Worm (Caenorhabditis elegans) whole organism, mixed stage, embryonic: Measurements from ENCODE around the gene acr-15.

Experiments used
- M03D4.4 ChIP-seq: sonication (generic microtip); optimal IDR thresholded peaks from 2 replicates; lab custom pipeline; 2017; ENCODE audit warnings: mild to moderate bottlenecking, missing genetic modification characterization, missing compliant biosample characterization
- bed-3 ChIP-seq: fragments of 200-800 bp; sonication (Bioruptor generic); optimal IDR thresholded peaks from 3 replicates; lab custom pipeline; 2018; ENCODE audit warnings: mild to moderate bottlenecking, missing genetic modification characterization, moderate library complexity, missing compliant biosample characterization
- blmp-1 ChIP-seq: fragments of 150-350 bp; optimal IDR thresholded peaks from 2 replicates; lab custom pipeline; 2014; ENCODE audit warnings: missing biosample characterization, missing genetic modification characterization
- ceh-39 ChIP-seq: fragments of 150-350 bp; optimal IDR thresholded peaks from 2 replicates; lab custom pipeline; 2014; ENCODE audit warnings: missing biosample characterization, missing genetic modification characterization
- ceh-43 ChIP-seq: fragments of 200-800 bp; sonication (Bioruptor generic); optimal IDR thresholded peaks from 2 replicates; lab custom pipeline; 2018; ENCODE audit warnings: mild to moderate bottlenecking, missing genetic modification characterization, moderate library complexity, missing compliant biosample characterization
- ceh-83 ChIP-seq: fragments of 200-800 bp; sonication (Bioruptor generic); optimal IDR thresholded peaks from 2 replicates; lab custom pipeline; 2018; ENCODE audit warnings: mild to moderate bottlenecking, missing genetic modification characterization, missing compliant biosample characterization
- ces-1 ChIP-seq: fragments of 150-350 bp; optimal IDR thresholded peaks from 2 replicates; lab custom pipeline; 2014; ENCODE audit warnings: missing biosample characterization, missing genetic modification reagents, missing genetic modification characterization
- cnd-1 ChIP-seq: fragments of 200-800 bp; sonication (Bioruptor generic); optimal IDR thresholded peaks from 2 replicates; lab custom pipeline; 2018; ENCODE audit warnings: mild to moderate bottlenecking, missing genetic modification characterization, missing compliant biosample characterization
- drap-1 ChIP-seq: fragments of 200-800 bp; sonication (Bioruptor generic); optimal IDR thresholded peaks from 3 replicates; lab custom pipeline; 2018; ENCODE audit warnings: mild to moderate bottlenecking, missing genetic modification characterization, missing compliant biosample characterization
- elt-1 ChIP-seq: sonication (generic microtip); optimal IDR thresholded peaks from 2 replicates; lab custom pipeline; 2017; ENCODE audit warnings: missing genetic modification characterization, mild to moderate bottlenecking, missing compliant biosample characterization, antibody characterized with exemption, moderate library complexity, borderline replicate concordance; ENCODE audit not compliant: insufficient read depth
- elt-3 ChIP-seq: fragments of 150-350 bp; optimal IDR thresholded peaks from 2 replicates; lab custom pipeline; 2014; ENCODE audit warnings: missing biosample characterization, missing genetic modification characterization
- flh-1 ChIP-seq: fragments of 200-800 bp; sonication (Bioruptor generic); optimal IDR thresholded peaks from 2 replicates; lab custom pipeline; 2018; ENCODE audit warnings: mild to moderate bottlenecking, missing genetic modification characterization, moderate library complexity, missing compliant biosample characterization
- ham-2 ChIP-seq: fragments of 200-800 bp; sonication (Bioruptor generic); optimal IDR thresholded peaks from 2 replicates; lab custom pipeline; 2018; ENCODE audit warnings: mild to moderate bottlenecking, missing genetic modification characterization, missing compliant biosample characterization
- lin-13 ChIP-seq: fragments of 150-350 bp; optimal IDR thresholded peaks from 2 replicates; lab custom pipeline; 2014; ENCODE audit warnings: missing biosample characterization, missing genetic modification characterization
- lin-32 ChIP-seq: fragments of 200-800 bp; sonication (Bioruptor generic); optimal IDR thresholded peaks from 2 replicates; lab custom pipeline; 2018; ENCODE audit warnings: mild to moderate bottlenecking, missing genetic modification characterization, missing compliant biosample characterization
- mab-5 ChIP-seq: fragments of 150-350 bp; optimal IDR thresholded peaks from 2 replicates; lab custom pipeline; 2014; ENCODE audit warnings: missing biosample characterization, missing genetic modification characterization
- mep-1 ChIP-seq: fragments of 150-350 bp; optimal IDR thresholded peaks from 2 replicates; lab custom pipeline; 2017; ENCODE audit warnings: missing biosample characterization, missing genetic modification reagents, missing genetic modification characterization, inconsistent platforms
- mls-2 ChIP-seq: sonication (generic microtip); optimal IDR thresholded peaks from 2 replicates; lab custom pipeline; 2016; ENCODE audit warnings: mild to moderate bottlenecking, missing genetic modification characterization, moderate library complexity, missing compliant biosample characterization
- nhr-12 ChIP-seq: fragments of 150-350 bp; optimal IDR thresholded peaks from 2 replicates; lab custom pipeline; 2014; ENCODE audit warnings: missing biosample characterization, missing genetic modification characterization
- nhr-2 ChIP-seq: fragments of 150-350 bp; optimal IDR thresholded peaks from 2 replicates; lab custom pipeline; 2014; ENCODE audit warnings: missing biosample characterization, missing genetic modification characterization
- nhr-237 ChIP-seq: fragments of 150-350 bp; optimal IDR thresholded peaks from 2 replicates; lab custom pipeline; 2014; ENCODE audit warnings: missing biosample characterization, missing genetic modification characterization
- nhr-28 ChIP-seq: fragments of 150-350 bp; optimal IDR thresholded peaks from 2 replicates; lab custom pipeline; 2014; ENCODE audit warnings: missing biosample characterization, missing genetic modification characterization
- nhr-76 ChIP-seq: sonication (generic microtip); optimal IDR thresholded peaks from 2 replicates; lab custom pipeline; 2017; ENCODE audit warnings: missing biosample characterization, missing genetic modification characterization
- pha-4 ChIP-seq: fragments of 150-350 bp; optimal IDR thresholded peaks from 2 replicates; lab custom pipeline; 2018; ENCODE audit warnings: missing biosample characterization, missing genetic modification reagents, missing genetic modification characterization
- sem-2 ChIP-seq: fragments of 200-800 bp; sonication (Bioruptor generic); optimal IDR thresholded peaks from 2 replicates; lab custom pipeline; 2018; ENCODE audit warnings: mild to moderate bottlenecking, missing genetic modification characterization, missing compliant biosample characterization
- snpc-4 ChIP-seq: fragments of 150-350 bp; optimal IDR thresholded peaks from 2 replicates; lab custom pipeline; 2014; ENCODE audit warnings: missing biosample characterization, missing genetic modification characterization
- sptf-1 ChIP-seq: sonication (generic microtip); optimal IDR thresholded peaks from 2 replicates; lab custom pipeline; 2017; ENCODE audit warnings: mild to moderate bottlenecking, missing genetic modification characterization, moderate library complexity, missing compliant biosample characterization
- unc-120 ChIP-seq: sonication (generic microtip); optimal IDR thresholded peaks from 2 replicates; lab custom pipeline; 2017; ENCODE audit warnings: missing genetic modification characterization, missing compliant biosample characterization; ENCODE audit not compliant: poor library complexity, severe bottlenecking
- unc-39 ChIP-seq: fragments of 150-350 bp; optimal IDR thresholded peaks from 2 replicates; lab custom pipeline; 2014; ENCODE audit warnings: missing biosample characterization, missing genetic modification characterization
- unc-62 ChIP-seq: fragments of 150-350 bp; optimal IDR thresholded peaks from 2 replicates; lab custom pipeline; 2014; ENCODE audit warnings: missing biosample characterization, missing genetic modification reagents, missing genetic modification characterization
- zip-8 ChIP-seq: fragments of 150-350 bp; optimal IDR thresholded peaks from 2 replicates; lab custom pipeline; 2014; ENCODE audit warnings: missing biosample characterization, missing genetic modification characterization
- ztf-11 ChIP-seq: fragments of 150-350 bp; optimal IDR thresholded peaks from 2 replicates; lab custom pipeline; 2014; ENCODE audit warnings: missing biosample characterization, missing genetic modification characterization

Gene acr-15

DNA sequence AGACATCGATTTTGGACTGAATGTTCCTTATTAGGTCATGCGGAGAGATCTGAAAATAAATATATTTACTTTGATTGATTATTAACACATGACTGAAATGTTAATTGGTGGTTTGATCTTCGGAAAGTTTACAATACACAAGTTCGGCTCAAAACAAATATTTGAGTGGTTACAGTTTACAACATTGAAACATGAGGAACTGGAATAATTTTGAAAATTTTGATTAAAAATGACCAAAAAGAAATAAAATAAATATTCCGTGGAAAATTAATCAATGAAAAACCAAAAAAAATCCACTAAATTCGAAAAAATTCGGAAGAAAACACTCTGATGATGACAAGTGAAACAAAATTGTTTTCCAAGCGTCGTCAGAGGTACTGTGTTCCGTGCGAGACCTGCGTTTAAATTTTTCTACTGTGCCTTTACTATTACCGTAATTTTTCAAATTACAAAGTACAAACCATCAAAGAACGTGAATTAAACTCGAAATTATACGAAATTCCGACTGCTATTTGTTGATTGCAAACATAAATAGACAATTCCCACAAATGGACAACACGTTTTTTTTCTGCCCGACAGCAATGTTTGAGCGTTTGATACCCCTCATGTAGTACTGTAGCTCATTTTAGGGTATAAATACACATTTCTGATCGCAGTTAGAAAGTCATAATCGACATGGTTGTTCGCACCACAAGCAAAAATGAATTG, 31.5 kb upstream of the acr-15 start, which contains the start of the genes F45F2.11 and otpl-7:
TSS of gene F45F2.11 (minus strand) at position 51 of the 708 bp plus-strand sequence.
TSS of gene otpl-7 (plus strand) at position 658 of the 708 bp plus-strand sequence.
- TF ChIP-seq elt-1 (tag; lab: Kevin White, UChicago) (no peak), sem-2 (GFP tag; lab: Kevin White, UChicago) (no peak), ceh-39 (tag; lab: Kevin White, UChicago) (no peak), nhr-237 (tag; lab: Kevin White, UChicago) (no peak), drap-1 (no peak), ham-2 (GFP tag; lab: Kevin White, UChicago) (no peak), zip-8 (tag; lab: Kevin White, UChicago) (no peak), mls-2 (tag; lab: Kevin White, UChicago) (no peak), nhr-28 (tag; lab: Kevin White, UChicago) (no peak), snpc-4 (tag; lab: Kevin White, UChicago) (no peak), nhr-76 (tag; lab: Kevin White, UChicago) (no peak), nhr-2 (no peak), bed-3 (GFP tag; lab: Kevin White, UChicago) (no peak), ceh-43 (GFP tag; lab: Kevin White, UChicago) (no peak), ztf-11 (tag; lab: Kevin White, UChicago) (no peak), unc-120 (tag; lab: Kevin White, UChicago) (no peak), elt-3 (tag; lab: Kevin White, UChicago) (no peak), cnd-1 (tag; lab: Kevin White, UChicago) (no peak), lin-32 (GFP tag; lab: Kevin White, UChicago) (no peak)

DNA sequence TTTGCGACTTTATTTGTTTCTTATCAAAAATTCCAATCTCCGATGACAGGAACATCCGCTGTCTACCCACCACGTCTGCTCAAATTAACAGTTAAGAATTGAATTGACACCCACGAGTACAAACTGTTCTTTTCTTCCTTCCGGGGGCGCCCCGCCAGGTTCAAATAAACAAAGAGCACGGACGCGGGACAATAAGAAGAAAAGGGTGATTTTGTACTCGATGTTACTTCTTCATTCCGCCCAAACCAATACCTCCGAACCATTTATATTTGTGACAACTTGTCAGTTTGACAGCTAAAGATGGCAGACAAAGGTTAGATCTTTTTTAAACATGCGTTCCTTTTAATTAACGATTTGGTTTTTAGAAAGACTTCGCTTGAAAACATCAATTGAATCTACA, 26.7 kb upstream of the acr-15 start, which contains the start of gene otpl-6:
TSS of gene otpl-6 (plus strand) at position 301 of the 400 bp plus-strand sequence.
- no peak for TF ChIP-seq elt-3 (tag; lab: Kevin White, UChicago)
- no peak for TF ChIP-seq ceh-83 (GFP tag; lab: Kevin White, UChicago)
- no peak for TF ChIP-seq drap-1
- no peak for TF ChIP-seq mep-1 (tag; lab: Kevin White, UChicago)
- TF ChIP-seq nhr-237 (tag; lab: Kevin White, UChicago), result no peak
- no peak for TF ChIP-seq nhr-12 (tag; lab: Kevin White, UChicago)
- no peak for TF ChIP-seq ces-1 (GFP tag; lab: Kevin White, UChicago)
- TF ChIP-seq pha-4 (tag; lab: Kevin White, UChicago), result no peak
- TF ChIP-seq sptf-1 (tag; lab: Kevin White, UChicago), result no peak
- TF ChIP-seq ham-2 (GFP tag; lab: Kevin White, UChicago), result no peak
- no peak for TF ChIP-seq ceh-39 (tag; lab: Kevin White, UChicago)
- TF ChIP-seq mab-5 (tag; lab: Kevin White, UChicago), result no peak
- no peak for TF ChIP-seq unc-39 (tag; lab: Kevin White, UChicago)
- TF ChIP-seq blmp-1 (tag; lab: Kevin White, UChicago), result no peak
- no peak for TF ChIP-seq M03D4.4
- TF ChIP-seq unc-62, result no peak
- no peak for TF ChIP-seq elt-1 (tag; lab: Kevin White, UChicago)
- no peak for TF ChIP-seq nhr-76 (tag; lab: Kevin White, UChicago)

DNA sequence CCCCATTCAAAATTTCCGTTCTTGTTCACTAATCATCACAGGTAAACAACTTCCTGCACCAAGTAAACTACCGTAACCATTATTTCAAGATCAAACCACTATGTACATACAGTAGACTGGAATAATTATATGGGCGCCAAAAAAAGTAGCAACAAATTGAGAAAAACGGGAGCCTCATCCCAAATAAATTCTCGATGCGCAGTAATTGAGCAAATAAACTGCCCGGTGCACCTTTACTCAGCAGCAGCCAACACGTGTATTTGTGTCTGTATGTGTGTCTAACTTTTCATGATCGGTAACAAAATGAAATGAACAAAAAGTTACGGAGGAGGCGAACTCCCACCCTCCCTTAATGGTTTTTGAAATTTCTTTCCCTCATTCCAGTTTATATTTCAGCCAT, 23.3 kb upstream of the acr-15 start, which contains the start of gene otpl-5:
TSS of gene otpl-5 (plus strand) at position 301 of the 400 bp plus-strand sequence.
- TF ChIP-seq elt-3 (tag; lab: Kevin White, UChicago) (no peak), unc-120 (tag; lab: Kevin White, UChicago) (no peak), lin-13 (tag; lab: Kevin White, UChicago) (no peak), mab-5 (tag; lab: Kevin White, UChicago) (no peak), nhr-2 (no peak), flh-1 (GFP tag; lab: Kevin White, UChicago) (no peak), nhr-76 (tag; lab: Kevin White, UChicago) (no peak), ztf-11 (tag; lab: Kevin White, UChicago) (no peak), nhr-28 (tag; lab: Kevin White, UChicago) (no peak), ceh-43 (GFP tag; lab: Kevin White, UChicago) (no peak), mls-2 (tag; lab: Kevin White, UChicago) (no peak), ceh-39 (tag; lab: Kevin White, UChicago) (no peak), unc-62 (no peak), ces-1 (GFP tag; lab: Kevin White, UChicago) (no peak)
